Fruit fly (Drosophila melanogaster) whole organism, prepupa: ENCODE measurements around the gene CG1092.

Source experiments
- CG10669 ChIP-seq: fragments of 200-800 bp; sonication (Bioruptor generic); optimal IDR thresholded peaks from 3 replicates; lab custom pipeline; 2018; ENCODE audit warnings: missing biosample characterization, mild to moderate bottlenecking, missing genetic modification characterization, moderate library complexity
- CG11762 ChIP-seq: fragments of 200-800 bp; sonication (Bioruptor generic); optimal IDR thresholded peaks from 3 replicates; lab custom pipeline; 2016; ENCODE audit warnings: missing biosample characterization, missing genetic modification characterization; ENCODE audit not compliant: insufficient read depth
- CG15336 ChIP-seq: fragments of 200-800 bp; sonication (Bioruptor generic); IDR thresholded peaks from 2 replicates; pipeline ENCODE4 v1.3.6; 2022; ENCODE audit warnings: missing biosample characterization, missing genetic modification characterization
- CG3919 ChIP-seq: fragments of 200-800 bp; sonication (Bioruptor generic); optimal IDR thresholded peaks from 3 replicates; lab custom pipeline; 2016; ENCODE audit warnings: missing biosample characterization, missing genetic modification characterization
- CG4318 ChIP-seq: fragments of 200-800 bp; sonication (Bioruptor generic); optimal IDR thresholded peaks from 3 replicates; lab custom pipeline; 2017; ENCODE audit warnings: missing biosample characterization, mild to moderate bottlenecking, missing genetic modification characterization
- CG6276 ChIP-seq: fragments of 200-800 bp; sonication (Bioruptor generic); optimal IDR thresholded peaks from 2 replicates; lab custom pipeline; 2017; ENCODE audit warnings: missing biosample characterization, mild to moderate bottlenecking, missing genetic modification characterization
- CG6808 ChIP-seq: fragments of 200-800 bp; sonication (Bioruptor generic); optimal IDR thresholded peaks from 3 replicates; lab custom pipeline; 2017; ENCODE audit warnings: missing biosample characterization, missing genetic modification characterization, mild to moderate bottlenecking, moderate library complexity, missing genetic modification reagents
- CG8119 ChIP-seq: fragments of 200-800 bp; sonication (Bioruptor generic); IDR thresholded peaks from 3 replicates; pipeline ENCODE4 v1.3.6; 2022; ENCODE audit warnings: missing biosample characterization, missing genetic modification characterization
- CG8632 ChIP-seq: fragments of 200-800 bp; sonication (Bioruptor generic); optimal IDR thresholded peaks from 3 replicates; lab custom pipeline; 2016; ENCODE audit warnings: missing biosample characterization, missing genetic modification characterization
- CG9139 ChIP-seq: fragments of 200-800 bp; sonication (Bioruptor generic); optimal IDR thresholded peaks from 3 replicates; lab custom pipeline; 2017; ENCODE audit warnings: missing biosample characterization, mild to moderate bottlenecking, missing genetic modification characterization
- Eip75B ChIP-seq: fragments of 200-800 bp; sonication (Bioruptor generic); optimal IDR thresholded peaks from 3 replicates; lab custom pipeline; 2016; ENCODE audit warnings: missing biosample characterization, missing genetic modification characterization
- Eip78C ChIP-seq: fragments of 200-800 bp; sonication (Bioruptor generic); peaks from one replicate; lab custom pipeline; 2016; ENCODE audit warnings: missing biosample characterization, missing genetic modification characterization
- Ets96B ChIP-seq: fragments of 200-800 bp; optimal IDR thresholded peaks from 2 replicates; lab custom pipeline; 2019; ENCODE audit warnings: missing biosample characterization, mild to moderate bottlenecking, missing genetic modification characterization, moderate library complexity
- Hr39 ChIP-seq: fragments of 200-800 bp; sonication (Bioruptor generic); optimal IDR thresholded peaks from 2 replicates; lab custom pipeline; 2016; ENCODE audit warnings: missing biosample characterization, missing genetic modification characterization
- Sox102F ChIP-seq: fragments of 200-800 bp; sonication (Bioruptor generic); optimal IDR thresholded peaks from 2 replicates; lab custom pipeline; 2016; ENCODE audit warnings: missing biosample characterization, mild to moderate bottlenecking, missing genetic modification characterization
- Sox14 ChIP-seq: fragments of 200-800 bp; sonication (Bioruptor generic); optimal IDR thresholded peaks from 3 replicates; lab custom pipeline; 2016; ENCODE audit warnings: missing biosample characterization, missing genetic modification characterization
- achi ChIP-seq: fragments of 200-800 bp; sonication (Bioruptor generic); optimal IDR thresholded peaks from 3 replicates; lab custom pipeline; 2016; ENCODE audit warnings: missing biosample characterization, missing genetic modification characterization
- acj6 ChIP-seq: fragments of 200-800 bp; sonication (Bioruptor generic); optimal IDR thresholded peaks from 3 replicates; lab custom pipeline; 2016; ENCODE audit warnings: missing biosample characterization, missing genetic modification characterization
- cyc ChIP-seq: fragments of 200-800 bp; sonication (Bioruptor generic); optimal IDR thresholded peaks from 3 replicates; lab custom pipeline; 2016; ENCODE audit warnings: missing biosample characterization, missing genetic modification characterization
- dsx ChIP-seq: fragments of 200-800 bp; optimal IDR thresholded peaks from 3 replicates; lab custom pipeline; 2019; ENCODE audit warnings: missing biosample characterization, mild to moderate bottlenecking, missing genetic modification characterization, moderate library complexity; ENCODE audit not compliant: poor library complexity, severe bottlenecking
- eg ChIP-seq: fragments of 200-800 bp; sonication (Bioruptor generic); IDR thresholded peaks from 3 replicates; pipeline ENCODE4 v1.3.6; 2022; ENCODE audit warnings: missing biosample characterization, missing genetic modification characterization
- fd85E ChIP-seq: fragments of 200-800 bp; sonication (Bioruptor generic); optimal IDR thresholded peaks from 3 replicates; lab custom pipeline; 2016; ENCODE audit warnings: missing biosample characterization, missing genetic modification characterization
- net ChIP-seq: fragments of 200-800 bp; sonication (Bioruptor generic); optimal IDR thresholded peaks from 3 replicates; lab custom pipeline; 2016; ENCODE audit warnings: missing biosample characterization, missing genetic modification characterization
- salr ChIP-seq, 2 experiments: fragments of 200-800 bp; sonication (Bioruptor generic); optimal IDR thresholded peaks; 3 replicates each; lab custom pipeline; 2016 to 2018; ENCODE audit warnings: missing biosample characterization in 2 of 2, missing genetic modification characterization in 2 of 2, mild to moderate bottlenecking in 1 of 2
- spab ChIP-seq: fragments of 200-800 bp; sonication (Bioruptor generic); optimal IDR thresholded peaks from 2 replicates; lab custom pipeline; 2017; ENCODE audit warnings: missing biosample characterization, mild to moderate bottlenecking, missing genetic modification characterization, missing genetic modification reagents
- svp ChIP-seq: fragments of 200-800 bp; sonication (Bioruptor generic); peaks from one replicate; lab custom pipeline; 2016; ENCODE audit warnings: missing biosample characterization, missing genetic modification characterization
- vri ChIP-seq: fragments of 200-800 bp; sonication (Bioruptor generic); optimal IDR thresholded peaks from 3 replicates; lab custom pipeline; 2016; ENCODE audit warnings: missing biosample characterization, mild to moderate bottlenecking, missing genetic modification characterization

CG1092 gene

dm6 chr3R:4252943-4253342, 13.6 kb upstream of the CG1092 start, which contains the start of gene CG14644:
TSS of gene CG14644 (minus strand) at chr3R:4253043.
- no peak for TF ChIP-seq CG6276 (GFP tag; lab: Kevin White, UChicago)
- no peak for TF ChIP-seq Eip75B (GFP tag; lab: Kevin White, UChicago)
- TF ChIP-seq acj6 (GFP tag; lab: Kevin White, UChicago) = no peak
- TF ChIP-seq CG15336 = no peak
- TF ChIP-seq cyc (GFP tag; lab: Kevin White, UChicago) = no peak
- TF ChIP-seq CG8632 = no peak
- TF ChIP-seq CG11762 (GFP tag; lab: Kevin White, UChicago) = no peak
- no peak for TF ChIP-seq Ets96B (tag; lab: Kevin White, UChicago)
- TF ChIP-seq Sox14 (GFP tag; lab: Kevin White, UChicago) = no peak
- no peak for TF ChIP-seq vri (GFP tag; lab: Kevin White, UChicago)
- no peak for TF ChIP-seq salr (GFP tag; optimal IDR thresholded peaks at IDR 0.05; lab: Kevin White, UChicago)
- TF ChIP-seq Sox102F (GFP tag; lab: Kevin White, UChicago) = no peak
- no peak for TF ChIP-seq CG8119 (GFP tag; lab: Robert Waterston, UW)
- no peak for TF ChIP-seq CG3919 (GFP tag; lab: Kevin White, UChicago)
- TF ChIP-seq, all 60 proteins: peak for 0

dm6 chr3R:4254408-4254807, 12.2 kb upstream of the CG1092 start, which contains the start of gene TwdlV:
TSS of gene TwdlV (plus strand) at chr3R:4254708.
- TF ChIP-seq CG6276 (GFP tag; lab: Kevin White, UChicago) (no peak), eg (GFP tag; lab: Robert Waterston, UW) (no peak)

dm6 chr3R:4256672-4257071, 9.9 kb upstream of the CG1092 start, which contains the start of gene Or82a:
TSS of gene Or82a (plus strand) at chr3R:4256972.
- no peak for TF ChIP-seq CG9139 (GFP tag; lab: Kevin White, UChicago)
- TF ChIP-seq Hr39 (GFP tag; lab: Kevin White, UChicago) = no peak
- no peak for TF ChIP-seq acj6 (GFP tag; lab: Kevin White, UChicago)
- no peak for TF ChIP-seq dsx
- TF ChIP-seq svp (GFP tag; lab: Kevin White, UChicago) = no peak
- TF ChIP-seq fd85E (GFP tag; lab: Kevin White, UChicago) = no peak
- TF ChIP-seq CG10669 (GFP tag; lab: Kevin White, UChicago) = no peak
- TF ChIP-seq CG6808 (GFP tag; lab: Kevin White, UChicago) = no peak
- TF ChIP-seq net (GFP tag; lab: Kevin White, UChicago) = no peak
- no peak for TF ChIP-seq CG8119 (GFP tag; lab: Robert Waterston, UW)
- TF ChIP-seq Sox14 (GFP tag; lab: Kevin White, UChicago) = no peak
- TF ChIP-seq Sox102F (GFP tag; lab: Kevin White, UChicago) = no peak
- no peak for TF ChIP-seq salr (GFP tag; optimal IDR thresholded peaks at IDR 0.05; lab: Kevin White, UChicago)

- TF ChIP-seq svp (GFP tag; lab: Kevin White, UChicago) (peak; percentile 10), salr (GFP tag; optimal IDR thresholded peaks at IDR 0.05; lab: Kevin White, UChicago) (no peak)
- TF ChIP-seq, all 60 proteins: peak for 1
Observed at dm6 chr3R:4268339-4268738, 1.8 kb downstream of the CG1092 start.

dm6 chr3R:4277828-4278227, 11.3 kb downstream of the CG1092 start, which contains the start of gene flip:
TSS of gene flip (minus strand) at chr3R:4277928.
- TF ChIP-seq spab (GFP tag; lab: Kevin White, UChicago) (no peak), cyc (GFP tag; lab: Kevin White, UChicago) (no peak), Eip78C (GFP tag; lab: Kevin White, UChicago) (no peak)

dm6 chr3R:4280062-4280461, 13.5 kb downstream of the CG1092 start, which contains the start of gene cpx:
TSS of gene cpx (plus strand) at chr3R:4280221.
- TF ChIP-seq CG4318 = no peak
- TF ChIP-seq CG6276 (GFP tag; lab: Kevin White, UChicago) = no peak
- TF ChIP-seq achi = peak; percentile 71
